Worm (Caenorhabditis elegans) whole organism, L1 larva: Measurements from ENCODE around the gene marc-1.

ENCODE experiments used
- alr-1 ChIP-seq: fragments of 200-800 bp; sonication (Bioruptor generic); optimal IDR thresholded peaks from 2 replicates; lab custom pipeline; 2018; ENCODE audit warnings: borderline replicate concordance, mild to moderate bottlenecking, missing genetic modification characterization, missing compliant biosample characterization
- ama-1 ChIP-seq: fragments of 150-350 bp; optimal IDR thresholded peaks from 2 replicates; lab custom pipeline; 2014
- ceh-63 ChIP-seq: fragments of 200-800 bp; sonication (Bioruptor generic); optimal IDR thresholded peaks from 2 replicates; lab custom pipeline; 2018; ENCODE audit warnings: mild to moderate bottlenecking, missing genetic modification characterization, missing compliant biosample characterization
- ceh-82 ChIP-seq, 3 experiments: fragments of 150-350 bp in 1 of 3; sonication (generic microtip) in 2 of 3; optimal IDR thresholded peaks; 2 replicates each; lab custom pipeline; 2014 to 2017; ENCODE audit warnings: missing biosample characterization in 3 of 3, missing genetic modification characterization in 3 of 3
- ceh-88 ChIP-seq: fragments of 200-800 bp; sonication (Bioruptor generic); IDR thresholded peaks from 2 replicates; pipeline ENCODE4 v1.3.6; 2022; ENCODE audit warnings: missing genetic modification characterization, missing compliant biosample characterization
- ceh-90 ChIP-seq: sonication (generic microtip); optimal IDR thresholded peaks from 2 replicates; lab custom pipeline; 2016; ENCODE audit warnings: missing genetic modification characterization, missing compliant biosample characterization
- ces-1 ChIP-seq: fragments of 150-350 bp; optimal IDR thresholded peaks from 2 replicates; lab custom pipeline; 2014; ENCODE audit warnings: missing biosample characterization, missing genetic modification reagents, missing genetic modification characterization
- dpl-1 ChIP-seq, 3 experiments: fragments of 150-350 bp in 2 of 3; sonication (generic microtip) in 1 of 3; optimal IDR thresholded peaks; 2 replicates each; lab custom pipeline; 2014 to 2017; ENCODE audit warnings: missing biosample characterization in 3 of 3, missing genetic modification characterization in 3 of 3, missing genetic modification reagents in 3 of 3
- efl-1 ChIP-seq, 4 experiments: fragments of 150-350 bp; optimal IDR thresholded peaks in 3 of 4; peaks in 1 of 4; 1 replicate in 1 of 4; 2 replicates in 3 of 4; lab custom pipeline; 2014; ENCODE audit warnings: missing biosample characterization in 2 of 4, missing genetic modification characterization in 2 of 4, missing genetic modification reagents in 2 of 4
- fkh-10 ChIP-seq: sonication (generic microtip); optimal IDR thresholded peaks from 2 replicates; lab custom pipeline; 2017; ENCODE audit warnings: missing biosample characterization, missing genetic modification reagents, missing genetic modification characterization
- fos-1 ChIP-seq: fragments of 150-350 bp; optimal IDR thresholded peaks from 2 replicates; lab custom pipeline; 2014; ENCODE audit warnings: missing biosample characterization, missing genetic modification characterization
- hlh-17 ChIP-seq: fragments of 200-800 bp; sonication (Bioruptor generic); optimal IDR thresholded peaks from 2 replicates; lab custom pipeline; 2018; ENCODE audit warnings: missing genetic modification characterization, mild to moderate bottlenecking, missing compliant biosample characterization, moderate library complexity, borderline replicate concordance
- hlh-4 ChIP-seq: sonication (generic microtip); optimal IDR thresholded peaks from 2 replicates; lab custom pipeline; 2016; ENCODE audit warnings: mild to moderate bottlenecking, missing genetic modification characterization, missing compliant biosample characterization
- hpl-2 ChIP-seq: fragments of 150-350 bp; optimal IDR thresholded peaks from 2 replicates; lab custom pipeline; 2014; ENCODE audit warnings: missing biosample characterization, missing genetic modification reagents, missing genetic modification characterization
- lin-14 ChIP-seq: fragments of 200-800 bp; sonication (Bioruptor generic); optimal IDR thresholded peaks from 2 replicates; lab custom pipeline; 2018; ENCODE audit warnings: mild to moderate bottlenecking, missing genetic modification characterization, moderate library complexity, missing compliant biosample characterization
- lin-15B ChIP-seq: fragments of 150-350 bp; sonication (generic microtip); optimal IDR thresholded peaks from 3 replicates; lab custom pipeline; 2014; ENCODE audit warnings: missing biosample characterization, missing genetic modification characterization
- lsy-2 ChIP-seq, 2 experiments: fragments of 150-350 bp; optimal IDR thresholded peaks; 2 replicates each; lab custom pipeline; 2014; ENCODE audit warnings: missing biosample characterization in 2 of 2, missing genetic modification characterization in 2 of 2
- nhr-12 ChIP-seq: sonication (generic microtip); optimal IDR thresholded peaks from 2 replicates; lab custom pipeline; 2017; ENCODE audit warnings: missing biosample characterization, missing genetic modification characterization
- nhr-47 ChIP-seq: sonication (generic microtip); optimal IDR thresholded peaks from 2 replicates; lab custom pipeline; 2016; ENCODE audit warnings: mild to moderate bottlenecking, missing genetic modification characterization, moderate library complexity, missing compliant biosample characterization
- nhr-71 ChIP-seq: sonication (generic microtip); optimal IDR thresholded peaks from 2 replicates; lab custom pipeline; 2016; ENCODE audit warnings: mild to moderate bottlenecking, missing genetic modification characterization, moderate library complexity, missing compliant biosample characterization
- nhr-77 ChIP-seq: fragments of 150-350 bp; optimal IDR thresholded peaks from 2 replicates; lab custom pipeline; 2014; ENCODE audit warnings: missing biosample characterization, missing genetic modification characterization
- nhr-85 ChIP-seq: sonication (generic microtip); peaks from one replicate; lab custom pipeline; 2016; ENCODE audit warnings: missing genetic modification characterization, inconsistent platforms, missing compliant biosample characterization
- nhr-90 ChIP-seq: sonication (generic microtip); optimal IDR thresholded peaks from 2 replicates; lab custom pipeline; 2016; ENCODE audit warnings: mild to moderate bottlenecking, missing genetic modification characterization, missing compliant biosample characterization; ENCODE audit not compliant: poor library complexity
- rnt-1 ChIP-seq: sonication (generic microtip); optimal IDR thresholded peaks from 2 replicates; lab custom pipeline; 2016; ENCODE audit warnings: mild to moderate bottlenecking, missing genetic modification characterization, moderate library complexity, missing compliant biosample characterization
- skn-1 ChIP-seq: fragments of 150-350 bp; optimal IDR thresholded peaks from 2 replicates; lab custom pipeline; 2014; ENCODE audit warnings: missing biosample characterization, missing genetic modification characterization
- snu-23 ChIP-seq: sonication (generic microtip); optimal IDR thresholded peaks from 2 replicates; lab custom pipeline; 2016; ENCODE audit warnings: missing genetic modification characterization, missing compliant biosample characterization
- sox-4 ChIP-seq: sonication (generic microtip); optimal IDR thresholded peaks from 2 replicates; lab custom pipeline; 2016; ENCODE audit warnings: missing genetic modification characterization, missing compliant biosample characterization
- swsn-7 ChIP-seq: sonication (generic microtip); optimal IDR thresholded peaks from 2 replicates; lab custom pipeline; 2016; ENCODE audit warnings: missing genetic modification characterization, missing compliant biosample characterization
- tbx-2 ChIP-seq: sonication (generic microtip); optimal IDR thresholded peaks from 2 replicates; lab custom pipeline; 2016; ENCODE audit warnings: missing genetic modification characterization, missing compliant biosample characterization
- unc-86 ChIP-seq: sonication (generic microtip); optimal IDR thresholded peaks from 2 replicates; lab custom pipeline; 2016; ENCODE audit warnings: missing genetic modification characterization, missing compliant biosample characterization
- ztf-4 ChIP-seq: fragments of 150-350 bp; optimal IDR thresholded peaks from 2 replicates; lab custom pipeline; 2014; ENCODE audit warnings: missing biosample characterization, missing genetic modification characterization

Gene marc-1

ce11 chrV:9765622-9766021 is 26.1 kb downstream of the marc-1 start:
- no peak for TF ChIP-seq dpl-1 (GFP tag; optimal IDR thresholded peaks at IDR 0.05; lab: Kevin White, UChicago)
- peak; percentile 17 for TF ChIP-seq tbx-2 (tag; lab: Kevin White, UChicago)
- no peak for TF ChIP-seq fos-1 (tag; lab: Kevin White, UChicago)
- no peak for TF ChIP-seq skn-1
- TF ChIP-seq fkh-10 (GFP tag; lab: Kevin White, UChicago): peak; percentile 98
- peak; percentile 30 for TF ChIP-seq nhr-47 (tag; lab: Kevin White, UChicago)
- TF ChIP-seq hlh-17 (GFP tag; lab: Kevin White, UChicago): no peak
- TF ChIP-seq nhr-71 (tag; lab: Kevin White, UChicago): peak; percentile 42
- TF ChIP-seq ces-1: peak; percentile 100
- peak; percentile 48 to 85 for TF ChIP-seq lsy-2 (tag; optimal IDR thresholded peaks at IDR 0.05; lab: Kevin White, UChicago)
- TF ChIP-seq ceh-88: no peak
- peak in 1 of 2 experiments; percentile 8 for TF ChIP-seq efl-1 (optimal IDR thresholded peaks at IDR 0.05; lab: Kevin White, UChicago)
- TF ChIP-seq efl-1 (GFP tag; optimal IDR thresholded peaks at IDR 0.05 in 1 of 2; lab: Kevin White, UChicago): no peak
- peak; percentile 15 for TF ChIP-seq swsn-7 (tag; lab: Kevin White, UChicago)
- peak; percentile 88 for TF ChIP-seq lin-14 (GFP tag; lab: Kevin White, UChicago)
- TF ChIP-seq ztf-4 (tag; lab: Kevin White, UChicago): no peak

ce11 chrV:9767941-9768340 is 28.4 kb downstream of the marc-1 start:
- TF ChIP-seq rnt-1 (tag; lab: Kevin White, UChicago) (no peak), ces-1 (peak; percentile 97), efl-1 (optimal IDR thresholded peaks at IDR 0.05; lab: Kevin White, UChicago) (no peak), efl-1 (GFP tag; optimal IDR thresholded peaks at IDR 0.05 in 1 of 2; lab: Kevin White, UChicago) (peak in 1 of 2 experiments; percentile 58), fkh-10 (GFP tag; lab: Kevin White, UChicago) (peak; percentile 34), hlh-17 (GFP tag; lab: Kevin White, UChicago) (no peak), lin-15B (tag; lab: Kevin White, UChicago) (no peak), unc-86 (no peak), nhr-12 (tag; lab: Kevin White, UChicago) (no peak), lsy-2 (tag; optimal IDR thresholded peaks at IDR 0.05; lab: Kevin White, UChicago) (no peak), lin-14 (GFP tag; lab: Kevin White, UChicago) (peak; percentile 22)

ce11 chrV:9768828-9769778 is 29.6 kb downstream of the marc-1 start, which contains the start of gene unc-42:
Gene unc-42 (minus strand): TSS chrV:9769391.
- TF ChIP-seq efl-1 (optimal IDR thresholded peaks at IDR 0.05; lab: Kevin White, UChicago) (no peak), efl-1 (GFP tag; optimal IDR thresholded peaks at IDR 0.05 in 1 of 2; lab: Kevin White, UChicago) (peak in 1 of 2 experiments; percentile 76), ceh-82 (tag; optimal IDR thresholded peaks at IDR 0.05; lab: Kevin White, UChicago) (peak in 1 of 3 experiments; percentile 28), swsn-7 (tag; lab: Kevin White, UChicago) (peak; percentile 16), hpl-2 (GFP tag; lab: Kevin White, UChicago) (no peak), tbx-2 (tag; lab: Kevin White, UChicago) (peak; percentile 35), ces-1 (peak; percentile 100), alr-1 (tag; lab: Kevin White, UChicago) (no peak), lin-14 (GFP tag; lab: Kevin White, UChicago) (peak; percentile 80), lsy-2 (tag; optimal IDR thresholded peaks at IDR 0.05; lab: Kevin White, UChicago) (peak in 1 of 2 experiments; percentile 53), nhr-47 (tag; lab: Kevin White, UChicago) (peak; percentile 50), nhr-77 (tag; lab: Kevin White, UChicago) (no peak), nhr-71 (tag; lab: Kevin White, UChicago) (peak; percentile 30), fkh-10 (GFP tag; lab: Kevin White, UChicago) (peak; percentile 88), nhr-85 (no peak), nhr-90 (no peak)

ce11 chrV:9771311-9771710 is 31.8 kb downstream of the marc-1 start:
- no peak for TF ChIP-seq snu-23 (GFP tag; lab: Kevin White, UChicago)
- TF ChIP-seq ceh-90 (tag; lab: Kevin White, UChicago): no peak
- no peak for TF ChIP-seq sox-4
- TF ChIP-seq ama-1 (lab: Kevin White, UChicago): no peak
- TF ChIP-seq hlh-4 (tag; lab: Kevin White, UChicago): no peak
- TF ChIP-seq ceh-63 (GFP tag; lab: Kevin White, UChicago): no peak
